Worm (Caenorhabditis elegans): Measurements from ENCODE around the gene tra-1.
A peak's percentile ranks its signal among the peaks of the same experiment; 100 is the strongest.

The tra-1 gene

DNA sequence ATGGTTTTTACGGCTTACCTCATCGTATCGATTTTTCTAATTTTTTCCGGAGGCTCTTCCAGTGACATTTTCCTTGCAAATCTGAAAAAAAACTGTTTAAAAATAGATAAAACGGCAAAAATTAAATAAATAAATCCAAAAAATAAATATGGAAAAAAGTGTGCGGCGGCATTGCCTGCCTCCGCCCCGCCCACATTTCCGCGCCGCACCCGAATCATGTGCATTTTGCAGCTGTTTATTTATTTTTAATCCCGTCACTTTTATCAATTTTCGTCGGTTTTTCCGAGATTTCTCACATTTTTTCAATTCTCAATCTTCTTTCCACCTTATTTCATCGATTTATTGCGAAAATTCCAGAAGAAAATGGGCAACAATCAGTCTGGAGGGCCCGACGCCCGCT is 41.8 kb upstream of the tra-1 start, which contains the start of the genes Y47D3A.14 and aakb-2 (continued):
- peak; percentile 19 for TF ChIP-seq rnt-1 (tag; optimal IDR thresholded peaks at IDR 0.05)
- TF ChIP-seq C38D4.7 (GFP tag; optimal IDR thresholded peaks at IDR 0.05), result peak; percentile 44
- TF ChIP-seq hlh-30 (tag; optimal IDR thresholded peaks at IDR 0.05; ENCODE audit: insufficient read depth), result peak; percentile 76
- peak; percentile 29 for TF ChIP-seq ets-4 (tag; optimal IDR thresholded peaks at IDR 0.05)
- TF ChIP-seq pax-1 (tag; optimal IDR thresholded peaks at IDR 0.05), result no peak
- peak; percentile 56 for TF ChIP-seq ceh-31 (tag; optimal IDR thresholded peaks at IDR 0.05)
- no peak for TF ChIP-seq Y22D7AL.16 (tag; optimal IDR thresholded peaks at IDR 0.05)
- no peak for TF ChIP-seq pag-3 (tag; optimal IDR thresholded peaks at IDR 0.05; ENCODE audit: borderline replicate concordance)
- TF ChIP-seq ama-1 (optimal IDR thresholded peaks at IDR 0.05), result no peak
- TF ChIP-seq pros-1 (tag; optimal IDR thresholded peaks at IDR 0.05), result no peak
- no peak for TF ChIP-seq ceh-22 (tag; optimal IDR thresholded peaks at IDR 0.05)
- TF ChIP-seq C08G9.2 (tag; optimal IDR thresholded peaks at IDR 0.05), result no peak
- TF ChIP-seq ref-2 (tag; optimal IDR thresholded peaks at IDR 0.05), result no peak
- peak; percentile 54 for TF ChIP-seq ttx-3 (tag; optimal IDR thresholded peaks at IDR 0.05)
- TF ChIP-seq lim-6 (tag; optimal IDR thresholded peaks at IDR 0.05), result no peak
- TF ChIP-seq ceh-2 (tag; optimal IDR thresholded peaks at IDR 0.05), result peak; percentile 31
- TF ChIP-seq fkh-6 (tag; optimal IDR thresholded peaks at IDR 0.05), result peak; percentile 9
- no peak for TF ChIP-seq madf-2 (tag; optimal IDR thresholded peaks at IDR 0.05)
- TF ChIP-seq unc-42 (tag; optimal IDR thresholded peaks at IDR 0.05), result peak; percentile 32
- TF ChIP-seq tbx-7 (tag; optimal IDR thresholded peaks at IDR 0.05), result no peak
- TF ChIP-seq ceh-14 (tag; optimal IDR thresholded peaks at IDR 0.05), result peak; percentile 57
- TF ChIP-seq ceh-30 (tag; optimal IDR thresholded peaks at IDR 0.05), result no peak
- TF ChIP-seq ceh-45 (GFP tag; IDR thresholded peaks at IDR 0.05), result no peak
- TF ChIP-seq fax-1 (tag; optimal IDR thresholded peaks at IDR 0.05), result no peak
- TF ChIP-seq unc-55 (GFP tag; optimal IDR thresholded peaks at IDR 0.05), result no peak
- TF ChIP-seq dmd-4 (tag; optimal IDR thresholded peaks at IDR 0.05; ENCODE audit: borderline replicate concordance), result no peak
- peak; percentile 41 for TF ChIP-seq unc-86 (tag; optimal IDR thresholded peaks at IDR 0.05)
- peak; percentile 44 for TF ChIP-seq pat-9 (tag; optimal IDR thresholded peaks at IDR 0.05)
- TF ChIP-seq sox-2 (GFP tag; IDR thresholded peaks at IDR 0.05), result 0 out of 2 replicates have a peak, but pooled peaks have one; percentile 4
- TF ChIP-seq hlh-15 (tag; optimal IDR thresholded peaks at IDR 0.05), result no peak
- TF ChIP-seq che-1 (tag; optimal IDR thresholded peaks at IDR 0.05), result peak; percentile 61
- no peak for TF ChIP-seq nhr-11 (tag; optimal IDR thresholded peaks at IDR 0.05)
- no peak for TF ChIP-seq pha-2 (tag; optimal IDR thresholded peaks at IDR 0.05)
- TF ChIP-seq odd-2 (tag; optimal IDR thresholded peaks at IDR 0.05), result no peak
- TF ChIP-seq ahr-1 (tag; optimal IDR thresholded peaks at IDR 0.05), result no peak
- no peak for TF ChIP-seq hlh-13 (GFP tag; optimal IDR thresholded peaks at IDR 0.05)
- TF ChIP-seq ceh-24 (tag; optimal IDR thresholded peaks at IDR 0.05), result peak; percentile 3
- TF ChIP-seq hlh-6 (tag; optimal IDR thresholded peaks at IDR 0.05), result no peak
- TF ChIP-seq ceh-34 (tag; optimal IDR thresholded peaks at IDR 0.05), result peak; percentile 48
- peak; percentile 11 for TF ChIP-seq zip-5 (tag; optimal IDR thresholded peaks at IDR 0.05)

DNA sequence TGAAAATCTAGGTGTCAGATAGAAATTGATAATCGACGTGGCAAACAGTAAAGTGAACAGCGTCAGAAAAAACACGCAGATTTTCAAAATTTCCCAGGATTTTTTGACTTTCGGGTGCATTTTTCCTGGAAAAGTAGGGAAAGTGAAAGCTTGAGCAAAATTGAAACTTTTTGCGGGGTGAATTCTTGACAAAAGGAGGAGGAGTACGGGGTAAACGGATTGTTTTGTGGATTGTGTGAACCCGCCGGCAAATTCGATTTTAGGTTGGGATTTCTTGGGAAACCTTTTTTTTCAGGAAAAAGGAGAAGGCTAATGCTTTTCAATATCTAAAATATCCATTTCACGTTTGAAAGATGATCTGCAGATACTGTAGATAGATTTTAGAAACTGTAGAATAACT is 39.7 kb upstream of the tra-1 start, which contains the start of gene Y47D3A.34:
Y47D3A.34 (minus strand) TSS at position 120 of the 400 bp plus-strand sequence.
- TF ChIP-seq ztf-16 (tag; optimal IDR thresholded peaks at IDR 0.05) (no peak), unc-42 (tag; optimal IDR thresholded peaks at IDR 0.05) (peak; percentile 39), rnt-1 (tag; optimal IDR thresholded peaks at IDR 0.05) (no peak), dmd-4 (tag; optimal IDR thresholded peaks at IDR 0.05; ENCODE audit: borderline replicate concordance) (no peak), hlh-13 (GFP tag; optimal IDR thresholded peaks at IDR 0.05) (no peak), T23F11.4 (GFP tag; optimal IDR thresholded peaks at IDR 0.05) (no peak), nhr-11 (tag; optimal IDR thresholded peaks at IDR 0.05) (no peak)

DNA sequence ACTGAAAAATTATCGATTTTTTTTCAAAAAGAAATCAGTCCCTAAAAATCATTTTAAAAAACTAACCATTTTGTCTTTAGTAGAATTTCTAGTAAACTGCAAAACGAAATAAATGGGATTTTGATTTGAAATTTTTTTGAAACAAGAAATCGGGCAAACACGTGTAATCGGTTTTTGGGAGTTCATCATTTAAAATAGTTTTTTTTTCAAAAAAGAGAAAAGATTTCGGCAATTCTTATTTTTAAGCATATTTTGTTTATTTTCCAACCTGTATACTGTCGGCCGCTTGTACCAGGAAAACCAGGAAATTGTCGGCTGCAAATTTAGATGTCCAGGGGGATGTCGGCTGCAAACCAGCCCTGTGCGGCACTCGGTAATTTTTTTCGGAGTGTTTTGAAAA is 37.0 kb upstream of the tra-1 start, which contains the start of gene elo-8:
elo-8 (minus strand) TSS at position 101 of the 400 bp plus-strand sequence.
- TF ChIP-seq madf-2 (tag; optimal IDR thresholded peaks at IDR 0.05) (no peak), pqm-1 (tag; optimal IDR thresholded peaks at IDR 0.05) (no peak), ceh-14 (tag; optimal IDR thresholded peaks at IDR 0.05) (no peak), unc-55 (GFP tag; optimal IDR thresholded peaks at IDR 0.05) (no peak), pros-1 (tag; optimal IDR thresholded peaks at IDR 0.05) (no peak)

Data from whole organism, late embryonic.